Fruit fly (Drosophila melanogaster): ENCODE data around the gene CG33288.

The CG33288 gene

DNA sequence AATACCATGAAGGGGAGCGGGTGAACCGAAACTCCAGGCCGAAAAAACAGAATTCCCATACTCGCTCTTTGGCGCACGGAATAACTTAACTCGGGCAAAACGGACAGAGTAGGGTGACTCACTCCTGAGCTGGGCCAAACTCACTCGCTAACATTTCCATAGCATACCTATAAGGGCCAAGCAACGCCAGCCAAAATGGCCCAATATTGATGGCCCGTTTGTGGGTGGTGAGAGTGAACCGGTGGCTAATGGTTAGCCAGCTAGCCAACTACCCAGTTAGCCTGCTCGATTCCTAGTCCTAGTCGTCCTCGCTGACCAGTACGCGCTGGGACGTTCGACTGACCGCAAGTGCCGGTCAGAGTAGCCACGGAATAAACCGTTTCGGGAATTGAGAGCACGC lies at the start of gene CG33288:
Gene CG33288, plus strand, starts transcription at position 301 of the 400 bp plus-strand sequence.
- TF ChIP-seq pdm3 (GFP tag; optimal IDR thresholded peaks at IDR 0.05) = no peak
- TF ChIP-seq CG16779 (tag; optimal IDR thresholded peaks at IDR 0.05) = no peak
- no peak for TF ChIP-seq svp (GFP tag)
- no peak for TF ChIP-seq Ets21C (GFP tag; optimal IDR thresholded peaks at IDR 0.05)
- no peak for TF ChIP-seq Gug (GFP tag; IDR thresholded peaks at IDR 0.05)
- TF ChIP-seq CG10669 (GFP tag; optimal IDR thresholded peaks at IDR 0.05) = no peak
- TF ChIP-seq CG6808 (GFP tag; optimal IDR thresholded peaks at IDR 0.05) = no peak
- TF ChIP-seq Hr4 (GFP tag; optimal IDR thresholded peaks at IDR 0.05) = no peak

DNA sequence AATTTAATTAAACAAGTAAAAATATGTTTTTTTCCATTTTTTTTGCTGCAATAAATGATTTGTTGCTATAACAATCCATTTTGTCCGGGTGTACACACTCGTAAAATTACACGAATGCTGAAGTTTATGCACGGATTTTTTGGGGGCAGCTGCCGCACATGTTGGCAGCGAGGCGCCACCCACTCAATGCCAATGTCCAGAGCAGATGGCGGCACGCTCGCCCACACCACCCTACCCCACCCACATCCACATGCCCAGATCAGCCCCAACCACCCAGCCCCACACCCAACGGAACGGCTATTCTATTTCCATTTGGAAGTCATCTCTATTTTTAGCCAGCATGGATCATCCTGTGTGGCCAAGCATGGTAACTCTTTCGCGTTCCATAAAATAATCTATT lies 47.5 kb upstream of the CG33288 start:
- TF ChIP-seq Ets21C (GFP tag; optimal IDR thresholded peaks at IDR 0.05) (no peak), esn (GFP tag; optimal IDR thresholded peaks at IDR 0.05) (no peak), CG9139 (GFP tag; optimal IDR thresholded peaks at IDR 0.05) (no peak), CG4318 (GFP tag; optimal IDR thresholded peaks at IDR 0.05) (no peak), Eip78C (GFP tag) (no peak), Hr38 (GFP tag; optimal IDR thresholded peaks at IDR 0.05) (no peak)

DNA sequence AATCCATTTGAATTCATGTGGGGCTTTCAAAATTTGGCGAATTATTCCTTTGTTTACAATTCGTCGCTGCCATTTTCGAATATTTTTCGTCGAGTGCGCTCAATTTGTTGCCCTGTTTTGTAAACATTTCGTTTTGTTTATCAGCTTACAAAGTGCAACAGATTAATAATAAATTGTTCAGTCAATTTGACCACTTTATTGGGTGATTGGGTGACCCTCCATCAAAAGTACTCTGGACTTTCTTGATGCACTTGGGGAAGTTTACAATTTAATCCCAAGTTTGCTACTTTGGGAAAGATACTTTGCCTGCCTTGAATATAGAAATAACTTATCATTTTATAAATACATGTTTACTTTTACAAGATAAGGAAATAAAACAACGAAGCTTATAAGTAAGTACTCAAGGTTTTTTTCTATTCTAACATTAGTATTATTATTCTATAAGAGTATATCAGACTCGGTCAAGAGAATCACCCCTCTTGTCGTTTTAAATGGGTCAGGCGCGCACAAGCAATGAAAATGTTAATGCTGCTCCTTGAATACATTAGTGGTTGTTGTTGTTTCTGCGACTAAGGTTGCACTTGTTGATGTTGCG lies 46.9 kb upstream of the CG33288 start:
- peak; percentile 97 for TF ChIP-seq svp (GFP tag)
- no peak for TF ChIP-seq Sox14 (GFP tag; optimal IDR thresholded peaks at IDR 0.05)
- no peak for TF ChIP-seq Gug (GFP tag; IDR thresholded peaks at IDR 0.05)
- peak; percentile 65 for TF ChIP-seq Eip78C (GFP tag)
- no peak for TF ChIP-seq lz (GFP tag; optimal IDR thresholded peaks at IDR 0.05)
- TF ChIP-seq net (GFP tag; optimal IDR thresholded peaks at IDR 0.05) = no peak
- no peak for TF ChIP-seq acj6 (GFP tag; optimal IDR thresholded peaks at IDR 0.05)
- TF ChIP-seq esn (GFP tag; optimal IDR thresholded peaks at IDR 0.05) = no peak
- no peak for TF ChIP-seq CG1621 (tag; optimal IDR thresholded peaks at IDR 0.05)

dm6 chr3L:21381746-21382145 lies 45.8 kb upstream of the CG33288 start:
- TF ChIP-seq CG32006 (GFP tag; optimal IDR thresholded peaks at IDR 0.05) (no peak), CG11902 (GFP tag; optimal IDR thresholded peaks at IDR 0.05) (no peak), dac (GFP tag; optimal IDR thresholded peaks at IDR 0.05) (no peak), dsx (GFP tag; optimal IDR thresholded peaks at IDR 0.05; ENCODE audit: poor library complexity, severe bottlenecking) (no peak), fd59A (GFP tag; optimal IDR thresholded peaks at IDR 0.05) (no peak), CG6163 (GFP tag; IDR thresholded peaks at IDR 0.05) (no peak), net (GFP tag; optimal IDR thresholded peaks at IDR 0.05) (no peak), Met (GFP tag; optimal IDR thresholded peaks at IDR 0.05) (no peak), Hr39 (GFP tag; optimal IDR thresholded peaks at IDR 0.05) (no peak)

- peak; percentile 80 for TF ChIP-seq dsx (GFP tag; optimal IDR thresholded peaks at IDR 0.05; ENCODE audit: poor library complexity, severe bottlenecking)
- peak; percentile 78 for TF ChIP-seq cyc (GFP tag; optimal IDR thresholded peaks at IDR 0.05)
- TF ChIP-seq CG7368 (GFP tag; optimal IDR thresholded peaks at IDR 0.05) = peak; percentile 81
- peak; percentile 87 for TF ChIP-seq esn (GFP tag; optimal IDR thresholded peaks at IDR 0.05)
- TF ChIP-seq Smox (GFP tag; optimal IDR thresholded peaks at IDR 0.05) = peak; percentile 74
- peak; percentile 92 for TF ChIP-seq CG10631 (GFP tag; optimal IDR thresholded peaks at IDR 0.05)
- TF ChIP-seq lz (GFP tag; optimal IDR thresholded peaks at IDR 0.05) = peak; percentile 80
- peak; percentile 89 for TF ChIP-seq Hr4 (GFP tag; optimal IDR thresholded peaks at IDR 0.05)
- TF ChIP-seq svp (GFP tag) = peak; percentile 87
- peak; percentile 87 for TF ChIP-seq net (GFP tag; optimal IDR thresholded peaks at IDR 0.05)
- TF ChIP-seq Sox15 (GFP tag; optimal IDR thresholded peaks at IDR 0.05) = peak; percentile 80
- TF ChIP-seq Eip93F (GFP tag; optimal IDR thresholded peaks at IDR 0.05) = no peak
- peak; percentile 88 for TF ChIP-seq eg (GFP tag; IDR thresholded peaks at IDR 0.05)
- peak; percentile 83 for TF ChIP-seq pdm3 (GFP tag; optimal IDR thresholded peaks at IDR 0.05)
- peak; percentile 91 for TF ChIP-seq acj6 (GFP tag; optimal IDR thresholded peaks at IDR 0.05)
- peak; percentile 93 for TF ChIP-seq CG8119 (GFP tag; IDR thresholded peaks at IDR 0.05)
- TF ChIP-seq salr (GFP tag; optimal IDR thresholded peaks at IDR 0.05) = peak; percentile 61 to 92
- peak; percentile 83 for TF ChIP-seq CG6792 (GFP tag; optimal IDR thresholded peaks at IDR 0.05)
- TF ChIP-seq CG10669 (GFP tag; optimal IDR thresholded peaks at IDR 0.05) = peak; percentile 82
- TF ChIP-seq CG4318 (GFP tag; optimal IDR thresholded peaks at IDR 0.05) = peak; percentile 91
- TF ChIP-seq dac (GFP tag; optimal IDR thresholded peaks at IDR 0.05) = peak; percentile 81
- peak; percentile 78 for TF ChIP-seq CG31627 (GFP tag; optimal IDR thresholded peaks at IDR 0.05)
- peak; percentile 88 for TF ChIP-seq Ets96B (tag; optimal IDR thresholded peaks at IDR 0.05)
- peak; percentile 68 for TF ChIP-seq CG11294 (GFP tag; IDR thresholded peaks at IDR 0.05)
- TF ChIP-seq CG6808 (GFP tag; optimal IDR thresholded peaks at IDR 0.05) = peak; percentile 75
- peak; percentile 78 for TF ChIP-seq Sox102F (GFP tag; optimal IDR thresholded peaks at IDR 0.05)
- peak; percentile 69 for TF ChIP-seq CG9139 (GFP tag; optimal IDR thresholded peaks at IDR 0.05)
- TF ChIP-seq Hr39 (GFP tag; optimal IDR thresholded peaks at IDR 0.05) = peak; percentile 83
- TF ChIP-seq CG15336 (GFP tag; IDR thresholded peaks at IDR 0.05) = peak; percentile 90
Observed at dm6 chr3L:21382158-21382610, 45.4 kb upstream of the CG33288 start, which contains the start of gene rgn. Gene rgn (plus strand): TSS chr3L:21382501.

Data from whole organism, prepupa.